Fruit fly (Drosophila melanogaster): ENCODE measurements around the gene rg.

dm6 chrX:5182269-5182668, 96.7 kb downstream of the rg start, which contains the start of gene CG5062:
- TF ChIP-seq CG12605 (GFP tag; IDR thresholded peaks at IDR 0.05) (no peak), CG10348 (GFP tag; IDR thresholded peaks at IDR 0.05) (no peak), Snoo (tag; optimal IDR thresholded peaks at IDR 0.05) (no peak), CG9948 (tag; optimal IDR thresholded peaks at IDR 0.05) (no peak), Pif1A (GFP tag; optimal IDR thresholded peaks at IDR 0.05) (no peak), CG32121 (GFP tag; IDR thresholded peaks at IDR 0.05) (no peak)
